Fruit fly (Drosophila melanogaster) whole organism, embryonic: Measurements from ENCODE around the gene pall.
A peak's percentile ranks its signal among the peaks of the same experiment; 100 is the strongest.

Experiments used
- Aef1 ChIP-seq: fragments of 200-800 bp; sonication (Bioruptor generic); IDR thresholded peaks from 3 replicates; pipeline ENCODE4 v1.3.6; 2022; ENCODE audit warnings: missing biosample characterization, missing genetic modification characterization
- Asciz ChIP-seq: fragments of 200-800 bp; sonication (Bioruptor generic); optimal IDR thresholded peaks from 2 replicates; lab custom pipeline; 2017; ENCODE audit warnings: missing biosample characterization, mild to moderate bottlenecking, missing genetic modification characterization, missing genetic modification reagents
- Atf3 ChIP-seq: fragments of 200-800 bp; sonication (Bioruptor generic); optimal IDR thresholded peaks from 3 replicates; lab custom pipeline; 2016; ENCODE audit warnings: missing biosample characterization, missing genetic modification characterization
- Bdp1 ChIP-seq: fragments of 200-800 bp; sonication (Bioruptor generic); optimal IDR thresholded peaks from 3 replicates; lab custom pipeline; 2016; ENCODE audit warnings: missing biosample characterization, missing genetic modification characterization
- BtbVII ChIP-seq: fragments of 200-800 bp; sonication (Bioruptor generic); optimal IDR thresholded peaks from 3 replicates; lab custom pipeline; 2017; ENCODE audit warnings: missing biosample characterization, mild to moderate bottlenecking, missing genetic modification characterization
- CG10274 ChIP-seq: fragments of 200-800 bp; sonication (Bioruptor generic); optimal IDR thresholded peaks from 3 replicates; lab custom pipeline; 2017; ENCODE audit warnings: missing biosample characterization, mild to moderate bottlenecking, missing genetic modification characterization
- CG10366 ChIP-seq: fragments of 200-800 bp; sonication (Bioruptor generic); IDR thresholded peaks from 2 replicates; pipeline ENCODE4 v1.3.6; 2022; ENCODE audit warnings: missing biosample characterization, missing genetic modification characterization
- CG10654 ChIP-seq: fragments of 200-800 bp; sonication (Bioruptor generic); optimal IDR thresholded peaks from 2 replicates; lab custom pipeline; 2016; ENCODE audit warnings: missing biosample characterization, missing genetic modification characterization
- CG10979 ChIP-seq: fragments of 200-800 bp; sonication (Bioruptor generic); optimal IDR thresholded peaks from 2 replicates; lab custom pipeline; 2018; ENCODE audit warnings: missing biosample characterization, mild to moderate bottlenecking, missing genetic modification characterization, moderate library complexity
- CG11456 ChIP-seq: fragments of 200-800 bp; sonication (Bioruptor generic); IDR thresholded peaks from 3 replicates; pipeline ENCODE4 v1.3.6; 2022; ENCODE audit warnings: missing biosample characterization, missing genetic modification characterization
- CG12219 ChIP-seq: fragments of 200-800 bp; sonication (Bioruptor generic); optimal IDR thresholded peaks from 3 replicates; lab custom pipeline; 2018; ENCODE audit warnings: missing biosample characterization, mild to moderate bottlenecking, missing genetic modification characterization
- CG13287 ChIP-seq: fragments of 200-800 bp; sonication (Bioruptor generic); IDR thresholded peaks from 2 replicates; pipeline ENCODE4 v1.3.6; 2022; ENCODE audit warnings: missing biosample characterization, missing genetic modification characterization; ENCODE audit not compliant: partially characterized antibody
- CG15514 ChIP-seq: fragments of 200-800 bp; sonication (Bioruptor generic); optimal IDR thresholded peaks from 3 replicates; lab custom pipeline; 2017; ENCODE audit warnings: missing biosample characterization, missing genetic modification characterization, mild to moderate bottlenecking, moderate library complexity, missing genetic modification reagents
- CG15696 ChIP-seq: fragments of 200-800 bp; sonication (Bioruptor generic); optimal IDR thresholded peaks from 2 replicates; lab custom pipeline; 2019; ENCODE audit warnings: missing biosample characterization, mild to moderate bottlenecking, missing genetic modification characterization, moderate library complexity
- CG18262 ChIP-seq: fragments of 200-800 bp; optimal IDR thresholded peaks from 3 replicates; lab custom pipeline; 2019; ENCODE audit warnings: missing biosample characterization, mild to moderate bottlenecking, missing genetic modification characterization, moderate library complexity
- CG2678 ChIP-seq: fragments of 200-800 bp; sonication (Bioruptor generic); optimal IDR thresholded peaks from 3 replicates; lab custom pipeline; 2019; ENCODE audit warnings: missing biosample characterization, mild to moderate bottlenecking, missing genetic modification characterization, moderate library complexity
- CG2889 ChIP-seq: fragments of 200-800 bp; sonication (Bioruptor generic); IDR thresholded peaks from 3 replicates; pipeline ENCODE4 v1.3.6; 2022; ENCODE audit warnings: missing biosample characterization, missing genetic modification characterization
- CG3065 ChIP-seq: fragments of 200-800 bp; sonication (Bioruptor generic); optimal IDR thresholded peaks from 2 replicates; lab custom pipeline; 2016; ENCODE audit warnings: missing biosample characterization, missing genetic modification characterization
- CG34376 ChIP-seq: fragments of 200-800 bp; sonication (Bioruptor generic); optimal IDR thresholded peaks from 2 replicates; lab custom pipeline; 2018; ENCODE audit warnings: missing biosample characterization, mild to moderate bottlenecking, missing genetic modification characterization
- CG3995 ChIP-seq: fragments of 200-800 bp; sonication (Bioruptor generic); optimal IDR thresholded peaks from 3 replicates; lab custom pipeline; 2016; ENCODE audit warnings: missing biosample characterization, missing genetic modification characterization
- CG6175 ChIP-seq: fragments of 200-800 bp; sonication (Bioruptor generic); IDR thresholded peaks from 3 replicates; pipeline ENCODE4 v1.3.6; 2022; ENCODE audit warnings: missing biosample characterization, missing genetic modification characterization
- CG6791 ChIP-seq: fragments of 200-800 bp; sonication (Bioruptor generic); IDR thresholded peaks from 3 replicates; pipeline ENCODE4 v1.3.6; 2022; ENCODE audit warnings: missing biosample characterization, missing genetic modification characterization; ENCODE audit not compliant: partially characterized antibody
- Deaf1 ChIP-seq: fragments of 200-800 bp; optimal IDR thresholded peaks from 3 replicates; lab custom pipeline; 2019; ENCODE audit warnings: missing biosample characterization, mild to moderate bottlenecking, missing genetic modification characterization, moderate library complexity
- Dek ChIP-seq: fragments of 200-800 bp; sonication (Bioruptor generic); optimal IDR thresholded peaks from 3 replicates; lab custom pipeline; 2019; ENCODE audit warnings: missing biosample characterization, mild to moderate bottlenecking, missing genetic modification characterization, moderate library complexity
- Hr78 ChIP-seq, 2 experiments: fragments of 200-800 bp in 1 of 2; fragments of >200 bp in 1 of 2; sonication (Bioruptor generic) in 1 of 2; optimal IDR thresholded peaks; 2 replicates each; lab custom pipeline; 2017 to 2019; ENCODE audit warnings: missing biosample characterization in 2 of 2, missing genetic modification characterization in 2 of 2, mild to moderate bottlenecking in 1 of 2, moderate library complexity in 1 of 2
- MESR4 ChIP-seq: fragments of 200-800 bp; sonication (Bioruptor generic); optimal IDR thresholded peaks from 2 replicates; lab custom pipeline; 2018; ENCODE audit warnings: missing biosample characterization, mild to moderate bottlenecking, missing genetic modification characterization, moderate library complexity
- Mrtf ChIP-seq: fragments of 200-800 bp; sonication (Bioruptor generic); IDR thresholded peaks from 3 replicates; pipeline ENCODE4 v1.3.6; 2022; ENCODE audit warnings: missing biosample characterization, missing genetic modification characterization
- NC2α ChIP-seq: fragments of 200-800 bp; sonication (Bioruptor generic); optimal IDR thresholded peaks from 2 replicates; lab custom pipeline; 2016; ENCODE audit warnings: missing biosample characterization, missing genetic modification characterization
- Ptx1 ChIP-seq: fragments of 200-800 bp; sonication (Bioruptor generic); IDR thresholded peaks from 2 replicates; pipeline ENCODE4 v1.3.6; 2022; ENCODE audit warnings: missing biosample characterization, missing genetic modification characterization
- Ssrp ChIP-seq: fragments of 200-800 bp; sonication (Bioruptor generic); optimal IDR thresholded peaks from 2 replicates; lab custom pipeline; 2018; ENCODE audit warnings: missing biosample characterization, mild to moderate bottlenecking, missing genetic modification characterization, moderate library complexity
- Trl ChIP-seq, 3 experiments: fragments of >200 bp in 2 of 3; fragments of 200-800 bp in 1 of 3; sonication (Bioruptor generic) in 1 of 3; optimal IDR thresholded peaks; 2 replicates in 1 of 3; 3 replicates in 2 of 3; lab custom pipeline; 2016 to 2017; ENCODE audit warnings: missing biosample characterization in 1 of 3, missing genetic modification characterization in 1 of 3
- bab2 ChIP-seq: fragments of 200-800 bp; sonication (Bioruptor generic); optimal IDR thresholded peaks from 2 replicates; lab custom pipeline; 2016; ENCODE audit warnings: missing biosample characterization, missing genetic modification characterization
- caup ChIP-seq: fragments of 200-800 bp; sonication (Bioruptor generic); optimal IDR thresholded peaks from 3 replicates; lab custom pipeline; 2017; ENCODE audit warnings: missing biosample characterization, mild to moderate bottlenecking, missing genetic modification characterization, moderate library complexity; ENCODE audit not compliant: severe bottlenecking
- cg ChIP-seq: fragments of 200-800 bp; sonication (Bioruptor generic); optimal IDR thresholded peaks from 3 replicates; lab custom pipeline; 2019; ENCODE audit warnings: missing biosample characterization, mild to moderate bottlenecking, missing genetic modification characterization, moderate library complexity
- ci ChIP-seq: fragments of 200-800 bp; sonication (Bioruptor generic); IDR thresholded peaks from 3 replicates; pipeline ENCODE4 v1.3.6; 2022; ENCODE audit warnings: missing biosample characterization, missing genetic modification characterization
- crc ChIP-seq: fragments of 200-800 bp; sonication (Bioruptor generic); optimal IDR thresholded peaks from 2 replicates; lab custom pipeline; 2016; ENCODE audit warnings: missing biosample characterization, missing genetic modification characterization
- dmrt11E ChIP-seq: fragments of 200-800 bp; sonication (Bioruptor generic); optimal IDR thresholded peaks from 3 replicates; lab custom pipeline; 2018; ENCODE audit warnings: missing biosample characterization, mild to moderate bottlenecking, missing genetic modification characterization, moderate library complexity
- fu2 ChIP-seq: fragments of 200-800 bp; sonication (Bioruptor generic); optimal IDR thresholded peaks from 2 replicates; lab custom pipeline; 2016; ENCODE audit warnings: missing biosample characterization, missing genetic modification characterization
- gsb-n ChIP-seq: fragments of 200-800 bp; sonication (Bioruptor generic); optimal IDR thresholded peaks from 3 replicates; lab custom pipeline; 2018; ENCODE audit warnings: missing biosample characterization, mild to moderate bottlenecking, missing genetic modification characterization
- lab ChIP-seq: fragments of 200-800 bp; sonication (Bioruptor generic); optimal IDR thresholded peaks from 3 replicates; lab custom pipeline; 2017; ENCODE audit warnings: missing biosample characterization, missing genetic modification characterization, mild to moderate bottlenecking, moderate library complexity, missing genetic modification reagents
- lbe ChIP-seq: fragments of 200-800 bp; sonication (Bioruptor generic); optimal IDR thresholded peaks from 2 replicates; lab custom pipeline; 2016; ENCODE audit warnings: missing biosample characterization, mild to moderate bottlenecking, missing genetic modification characterization
- lmd ChIP-seq: fragments of 200-800 bp; sonication (Bioruptor generic); IDR thresholded peaks from 2 replicates; pipeline ENCODE4 v1.3.6; 2022; ENCODE audit warnings: missing biosample characterization, missing genetic modification characterization
- luna ChIP-seq: fragments of 200-800 bp; sonication (Bioruptor generic); optimal IDR thresholded peaks from 2 replicates; lab custom pipeline; 2016; ENCODE audit warnings: missing biosample characterization, missing genetic modification characterization
- pita ChIP-seq: fragments of 200-800 bp; sonication (Bioruptor generic); optimal IDR thresholded peaks from 2 replicates; lab custom pipeline; 2017; ENCODE audit warnings: missing biosample characterization, mild to moderate bottlenecking, missing genetic modification characterization
- pum ChIP-seq: fragments of 200-800 bp; sonication (Bioruptor generic); optimal IDR thresholded peaks from 2 replicates; lab custom pipeline; 2016; ENCODE audit warnings: missing biosample characterization, missing genetic modification characterization
- pzg ChIP-seq: fragments of 200-800 bp; sonication (Bioruptor generic); optimal IDR thresholded peaks from 3 replicates; lab custom pipeline; 2018; ENCODE audit warnings: missing biosample characterization, mild to moderate bottlenecking, missing genetic modification characterization, moderate library complexity
- sisA ChIP-seq: fragments of 200-800 bp; sonication (Bioruptor generic); IDR thresholded peaks from 2 replicates; pipeline ENCODE4 v1.3.6; 2022; ENCODE audit warnings: missing biosample characterization, missing genetic modification characterization
- slou ChIP-seq: fragments of 200-800 bp; sonication (Bioruptor generic); optimal IDR thresholded peaks from 3 replicates; lab custom pipeline; 2016; ENCODE audit warnings: missing biosample characterization, missing genetic modification characterization
- unc-4 ChIP-seq: fragments of 200-800 bp; sonication (Bioruptor generic); IDR thresholded peaks from 2 replicates; pipeline ENCODE4 v1.3.6; 2022; ENCODE audit warnings: missing biosample characterization, missing genetic modification characterization; ENCODE audit not compliant: partially characterized antibody

Gene pall

dm6 chr3L:9441907-9442479 is 45.6 kb downstream of the pall start, which contains the start of the genes Bet3 and Nf-YA (continued):
- TF ChIP-seq ci (GFP tag; lab: Robert Waterston, UW) (no peak; the same call in 1 of the 3 replicates), sisA (GFP tag; lab: Robert Waterston, UW) (peak; percentile 71), CG34376 (GFP tag; lab: Kevin White, UChicago) (peak; percentile 8), Deaf1 (no peak), CG15514 (GFP tag; lab: Kevin White, UChicago) (peak; percentile 82), crc (peak; percentile 27), CG10274 (GFP tag; lab: Kevin White, UChicago) (no peak), CG6175 (GFP tag; lab: Robert Waterston, UW) (no peak), Asciz (GFP tag; lab: Kevin White, UChicago) (no peak), gsb-n (tag; lab: Kevin White, UChicago) (peak; percentile 26), unc-4 (GFP tag; lab: Robert Waterston, UW) (peak; percentile 86), bab2 (GFP tag; lab: Kevin White, UChicago) (no peak), Bdp1 (GFP tag; lab: Kevin White, UChicago) (peak; percentile 0), CG2889 (GFP tag; lab: Robert Waterston, UW) (no peak), CG10654 (GFP tag; lab: Kevin White, UChicago) (peak; percentile 50), Mrtf (GFP tag; lab: Robert Waterston, UW) (peak; percentile 8; the same call in 2 of the 3 replicates), CG10366 (GFP tag; lab: Robert Waterston, UW) (peak; percentile 45), MESR4 (peak; percentile 92), cg (GFP tag; lab: Kevin White, UChicago) (peak; percentile 6), pum (GFP tag; lab: Kevin White, UChicago) (peak; percentile 76), Trl (optimal IDR thresholded peaks at IDR 0.05; lab: Kevin White, UChicago) (no peak), Trl (GFP tag; optimal IDR thresholded peaks at IDR 0.05; lab: Kevin White, UChicago) (peak; percentile 39), lmd (GFP tag; lab: Robert Waterston, UW) (peak; percentile 54), lbe (GFP tag; lab: Kevin White, UChicago) (peak; percentile 22), CG6791 (GFP tag; lab: Robert Waterston, UW) (peak; percentile 89), dmrt11E (tag; lab: Kevin White, UChicago) (peak; percentile 35), CG2678 (tag; lab: Kevin White, UChicago) (peak; percentile 44), CG18262 (tag; lab: Kevin White, UChicago) (peak; percentile 28), fu2 (GFP tag; lab: Kevin White, UChicago) (peak; percentile 41), CG13287 (peak; percentile 88), luna (GFP tag; lab: Kevin White, UChicago) (peak; percentile 77), CG3065 (peak; percentile 3), Ptx1 (GFP tag; lab: Robert Waterston, UW) (peak; percentile 53; the same call in 1 of the 2 replicates), NC2α (GFP tag; lab: Kevin White, UChicago) (no peak), Dek (tag; lab: Kevin White, UChicago) (peak; percentile 47), CG11456 (GFP tag; lab: Robert Waterston, UW) (peak; percentile 79), pita (GFP tag; lab: Kevin White, UChicago) (peak; percentile 37), Atf3 (GFP tag; lab: Kevin White, UChicago) (peak; percentile 24), Hr78 (GFP tag; optimal IDR thresholded peaks at IDR 0.05; lab: Kevin White, UChicago) (no peak), BtbVII (GFP tag; lab: Kevin White, UChicago) (no peak), CG3995 (GFP tag; lab: Kevin White, UChicago) (peak; percentile 96), CG12219 (no peak), lab (GFP tag; lab: Kevin White, UChicago) (peak; percentile 32), slou (GFP tag; lab: Kevin White, UChicago) (peak; percentile 41), caup (GFP tag; lab: Kevin White, UChicago) (peak; percentile 35), pzg (GFP tag; lab: Kevin White, UChicago) (peak; percentile 79), Ssrp (peak; percentile 44), CG10979 (tag; lab: Kevin White, UChicago) (peak; percentile 47), CG15696 (tag; lab: Kevin White, UChicago) (peak; percentile 55), Aef1 (GFP tag; lab: Robert Waterston, UW) (peak; percentile 50; the same call in 1 of the 3 replicates)
